Fruit fly (Drosophila melanogaster) whole organism, embryonic: ENCODE measurements around the gene CG5023.
A peak's percentile ranks its signal among the peaks of the same experiment; 100 is the strongest.

Experiments
- Atf6 ChIP-seq: fragments of 200-800 bp; sonication (Bioruptor generic); IDR thresholded peaks from 2 replicates; pipeline ENCODE4 v1.3.6; 2022; ENCODE audit warnings: missing biosample characterization, missing genetic modification characterization
- B-H2 ChIP-seq: fragments of 200-800 bp; sonication (Bioruptor generic); optimal IDR thresholded peaks from 2 replicates; lab custom pipeline; 2018; ENCODE audit warnings: missing biosample characterization, mild to moderate bottlenecking, missing genetic modification characterization
- Bteb2 ChIP-seq: fragments of 200-800 bp; sonication (Bioruptor generic); optimal IDR thresholded peaks from 2 replicates; lab custom pipeline; 2016; ENCODE audit warnings: missing biosample characterization, missing genetic modification characterization
- CG10147 ChIP-seq: fragments of 200-800 bp; sonication (Bioruptor generic); optimal IDR thresholded peaks from 2 replicates; lab custom pipeline; 2019; ENCODE audit warnings: missing biosample characterization, mild to moderate bottlenecking, missing genetic modification characterization, moderate library complexity
- CG10366 ChIP-seq: fragments of 200-800 bp; sonication (Bioruptor generic); IDR thresholded peaks from 2 replicates; pipeline ENCODE4 v1.3.6; 2022; ENCODE audit warnings: missing biosample characterization, missing genetic modification characterization
- CG10543 ChIP-seq: fragments of 200-800 bp; sonication (Bioruptor generic); optimal IDR thresholded peaks from 3 replicates; lab custom pipeline; 2017; ENCODE audit warnings: missing biosample characterization, mild to moderate bottlenecking, missing genetic modification characterization, moderate library complexity
- CG10654 ChIP-seq: fragments of 200-800 bp; sonication (Bioruptor generic); optimal IDR thresholded peaks from 2 replicates; lab custom pipeline; 2016; ENCODE audit warnings: missing biosample characterization, missing genetic modification characterization
- CG11247 ChIP-seq: fragments of 200-800 bp; sonication (Bioruptor generic); IDR thresholded peaks from 2 replicates; pipeline ENCODE4 v1.3.6; 2022; ENCODE audit warnings: missing biosample characterization, missing genetic modification characterization
- CG12659 ChIP-seq: fragments of 200-800 bp; sonication (Bioruptor generic); optimal IDR thresholded peaks from 3 replicates; lab custom pipeline; 2017; ENCODE audit warnings: mild to moderate bottlenecking, missing biosample characterization, missing genetic modification reagents, missing genetic modification characterization
- CG12769 ChIP-seq: fragments of 200-800 bp; sonication (Bioruptor generic); optimal IDR thresholded peaks from 2 replicates; lab custom pipeline; 2019; ENCODE audit warnings: missing biosample characterization, mild to moderate bottlenecking, missing genetic modification characterization, moderate library complexity
- CG14050 ChIP-seq: fragments of 200-800 bp; sonication (Bioruptor generic); IDR thresholded peaks from 3 replicates; pipeline ENCODE4 v1.3.6; 2022; ENCODE audit warnings: missing biosample characterization, missing genetic modification characterization
- CG15269 ChIP-seq: fragments of 200-800 bp; sonication (Bioruptor generic); optimal IDR thresholded peaks from 2 replicates; lab custom pipeline; 2018; ENCODE audit warnings: missing biosample characterization, mild to moderate bottlenecking, missing genetic modification characterization, moderate library complexity
- CG31441 ChIP-seq: fragments of 200-800 bp; sonication (Bioruptor generic); IDR thresholded peaks from 2 replicates; pipeline ENCODE4 v1.3.6; 2022; ENCODE audit warnings: missing biosample characterization, missing genetic modification characterization
- CG6254 ChIP-seq: fragments of 200-800 bp; sonication (Bioruptor generic); optimal IDR thresholded peaks from 3 replicates; lab custom pipeline; 2017; ENCODE audit warnings: mild to moderate bottlenecking, missing biosample characterization, missing genetic modification reagents, missing genetic modification characterization
- CG7928 ChIP-seq: fragments of 200-800 bp; sonication (Bioruptor generic); optimal IDR thresholded peaks from 2 replicates; lab custom pipeline; 2017; ENCODE audit warnings: missing biosample characterization, mild to moderate bottlenecking, missing genetic modification characterization
- CG8359 ChIP-seq: fragments of 200-800 bp; sonication (Bioruptor generic); optimal IDR thresholded peaks from 2 replicates; lab custom pipeline; 2017; ENCODE audit warnings: missing biosample characterization, mild to moderate bottlenecking, missing genetic modification characterization, borderline replicate concordance
- CG9437 ChIP-seq: fragments of 200-800 bp; sonication (Bioruptor generic); optimal IDR thresholded peaks from 2 replicates; lab custom pipeline; 2018; ENCODE audit warnings: missing biosample characterization, mild to moderate bottlenecking, missing genetic modification characterization
- CG9797 ChIP-seq: fragments of 200-800 bp; sonication (Bioruptor generic); optimal IDR thresholded peaks from 3 replicates; lab custom pipeline; 2018; ENCODE audit warnings: missing biosample characterization, mild to moderate bottlenecking, missing genetic modification characterization
- CG9932 ChIP-seq: fragments of 200-800 bp; sonication (Bioruptor generic); IDR thresholded peaks from 2 replicates; pipeline ENCODE4 v1.3.6; 2022; ENCODE audit warnings: missing biosample characterization, missing genetic modification characterization
- D19A ChIP-seq: fragments of 200-800 bp; optimal IDR thresholded peaks from 3 replicates; lab custom pipeline; 2019; ENCODE audit warnings: missing biosample characterization, mild to moderate bottlenecking, missing genetic modification characterization, moderate library complexity
- E2f1 ChIP-seq: fragments of 200-800 bp; sonication (Bioruptor generic); IDR thresholded peaks from 2 replicates; pipeline ENCODE4 v1.3.6; 2022; ENCODE audit warnings: missing biosample characterization, missing genetic modification characterization
- HHEX ChIP-seq: fragments of 200-800 bp; sonication (Bioruptor generic); optimal IDR thresholded peaks from 3 replicates; lab custom pipeline; 2017; ENCODE audit warnings: missing biosample characterization, mild to moderate bottlenecking, missing genetic modification characterization, missing genetic modification reagents
- Hr51 ChIP-seq, 2 experiments: fragments of 200-800 bp; sonication (Bioruptor generic); optimal IDR thresholded peaks; 2 replicates in 1 of 2; 3 replicates in 1 of 2; lab custom pipeline; 2016 to 2018; ENCODE audit warnings: missing biosample characterization in 2 of 2, missing genetic modification characterization in 2 of 2, mild to moderate bottlenecking in 1 of 2, moderate library complexity in 1 of 2
- Hsf ChIP-seq: fragments of 200-800 bp; sonication (Bioruptor generic); optimal IDR thresholded peaks from 3 replicates; lab custom pipeline; 2016; ENCODE audit warnings: missing biosample characterization, missing genetic modification characterization
- Med ChIP-seq: fragments of 200-800 bp; sonication (Bioruptor generic); peaks from one replicate; lab custom pipeline; 2016; ENCODE audit warnings: missing biosample characterization, missing genetic modification characterization, mild to moderate bottlenecking, inconsistent platforms, moderate library complexity
- Oli ChIP-seq: fragments of 200-800 bp; sonication (Bioruptor generic); optimal IDR thresholded peaks from 2 replicates; lab custom pipeline; 2018; ENCODE audit warnings: missing biosample characterization, mild to moderate bottlenecking, missing genetic modification characterization, moderate library complexity
- Poxn ChIP-seq: fragments of 200-800 bp; sonication (Bioruptor generic); IDR thresholded peaks from 2 replicates; pipeline ENCODE4 v1.3.6; 2022; ENCODE audit warnings: missing biosample characterization, missing genetic modification characterization
- Six4 ChIP-seq: fragments of 200-800 bp; sonication (Bioruptor generic); optimal IDR thresholded peaks from 2 replicates; lab custom pipeline; 2016; ENCODE audit warnings: missing biosample characterization, missing genetic modification characterization
- bcd ChIP-seq: fragments of 200-800 bp; sonication (Bioruptor generic); optimal IDR thresholded peaks from 2 replicates; lab custom pipeline; 2017; ENCODE audit warnings: missing biosample characterization, mild to moderate bottlenecking, missing genetic modification characterization
- cad ChIP-seq: fragments of >200 bp; optimal IDR thresholded peaks from 2 replicates; lab custom pipeline; 2017; ENCODE audit warnings: missing biosample characterization, missing genetic modification characterization
- dmrt11E ChIP-seq: fragments of 200-800 bp; sonication (Bioruptor generic); optimal IDR thresholded peaks from 3 replicates; lab custom pipeline; 2018; ENCODE audit warnings: missing biosample characterization, mild to moderate bottlenecking, missing genetic modification characterization, moderate library complexity
- ftz-f1 ChIP-seq: fragments of 200-800 bp; sonication (Bioruptor generic); optimal IDR thresholded peaks from 2 replicates; lab custom pipeline; 2016; ENCODE audit warnings: missing biosample characterization, missing genetic modification characterization
- gcm2 ChIP-seq: fragments of 200-800 bp; sonication (Bioruptor generic); optimal IDR thresholded peaks from 2 replicates; lab custom pipeline; 2016; ENCODE audit warnings: missing biosample characterization, missing genetic modification characterization
- gem ChIP-seq: fragments of 200-800 bp; sonication (Bioruptor generic); optimal IDR thresholded peaks from 2 replicates; lab custom pipeline; 2019; ENCODE audit warnings: missing biosample characterization, mild to moderate bottlenecking, missing genetic modification characterization, moderate library complexity
- her ChIP-seq: fragments of 200-800 bp; sonication (Bioruptor generic); optimal IDR thresholded peaks from 2 replicates; lab custom pipeline; 2016; ENCODE audit warnings: missing biosample characterization, missing genetic modification characterization
- lmd ChIP-seq: fragments of 200-800 bp; sonication (Bioruptor generic); IDR thresholded peaks from 2 replicates; pipeline ENCODE4 v1.3.6; 2022; ENCODE audit warnings: missing biosample characterization, missing genetic modification characterization
- nau ChIP-seq: fragments of 200-800 bp; sonication (Bioruptor generic); optimal IDR thresholded peaks from 3 replicates; lab custom pipeline; 2017; ENCODE audit warnings: missing biosample characterization, mild to moderate bottlenecking, missing genetic modification characterization, missing genetic modification reagents
- onecut ChIP-seq: fragments of 200-800 bp; sonication (Bioruptor generic); IDR thresholded peaks from 2 replicates; pipeline ENCODE4 v1.3.6; 2022; ENCODE audit warnings: missing biosample characterization, missing genetic modification characterization
- pfk ChIP-seq: fragments of 200-800 bp; sonication (Bioruptor generic); optimal IDR thresholded peaks from 2 replicates; lab custom pipeline; 2018; ENCODE audit warnings: missing biosample characterization, mild to moderate bottlenecking, missing genetic modification characterization, moderate library complexity
- phol ChIP-seq: fragments of 200-800 bp; sonication (Bioruptor generic); optimal IDR thresholded peaks from 3 replicates; lab custom pipeline; 2018; ENCODE audit warnings: missing biosample characterization, mild to moderate bottlenecking, missing genetic modification characterization, moderate library complexity
- salm ChIP-seq: fragments of 200-800 bp; sonication (Bioruptor generic); optimal IDR thresholded peaks from 2 replicates; lab custom pipeline; 2018; ENCODE audit warnings: missing biosample characterization, mild to moderate bottlenecking, missing genetic modification characterization
- sd ChIP-seq: fragments of 200-800 bp; sonication (Bioruptor generic); optimal IDR thresholded peaks from 3 replicates; lab custom pipeline; 2018; ENCODE audit warnings: missing biosample characterization, mild to moderate bottlenecking, missing genetic modification characterization, moderate library complexity
- slbo ChIP-seq: fragments of 200-800 bp; sonication (Bioruptor generic); IDR thresholded peaks from 2 replicates; pipeline ENCODE4 v1.3.6; 2022; ENCODE audit warnings: missing biosample characterization, missing genetic modification characterization
- sr ChIP-seq: fragments of 200-800 bp; sonication (Bioruptor generic); IDR thresholded peaks from 3 replicates; pipeline ENCODE4 v1.3.6; 2022; ENCODE audit warnings: missing biosample characterization, missing genetic modification characterization
- tap ChIP-seq: fragments of 200-800 bp; optimal IDR thresholded peaks from 3 replicates; lab custom pipeline; 2019; ENCODE audit warnings: missing biosample characterization, mild to moderate bottlenecking, missing genetic modification characterization, moderate library complexity
- tna ChIP-seq: fragments of 200-800 bp; sonication (Bioruptor generic); IDR thresholded peaks from 2 replicates; pipeline ENCODE4 v1.3.6; 2022; ENCODE audit warnings: missing biosample characterization, missing genetic modification characterization; ENCODE audit not compliant: partially characterized antibody
- ttk ChIP-seq: fragments of 200-800 bp; sonication (Bioruptor generic); IDR thresholded peaks from 2 replicates; pipeline ENCODE4 v2.1.2; 2022; ENCODE audit warnings: missing biosample characterization, missing genetic modification characterization
- twi ChIP-seq: fragments of 200-800 bp; optimal IDR thresholded peaks from 2 replicates; lab custom pipeline; 2019; ENCODE audit warnings: missing biosample characterization, mild to moderate bottlenecking, missing genetic modification characterization, moderate library complexity
- vvl ChIP-seq: fragments of 200-800 bp; sonication (Bioruptor generic); IDR thresholded peaks from 2 replicates; pipeline ENCODE4 v1.3.6; 2022; ENCODE audit warnings: missing biosample characterization, missing genetic modification characterization

Gene CG5023

DNA sequence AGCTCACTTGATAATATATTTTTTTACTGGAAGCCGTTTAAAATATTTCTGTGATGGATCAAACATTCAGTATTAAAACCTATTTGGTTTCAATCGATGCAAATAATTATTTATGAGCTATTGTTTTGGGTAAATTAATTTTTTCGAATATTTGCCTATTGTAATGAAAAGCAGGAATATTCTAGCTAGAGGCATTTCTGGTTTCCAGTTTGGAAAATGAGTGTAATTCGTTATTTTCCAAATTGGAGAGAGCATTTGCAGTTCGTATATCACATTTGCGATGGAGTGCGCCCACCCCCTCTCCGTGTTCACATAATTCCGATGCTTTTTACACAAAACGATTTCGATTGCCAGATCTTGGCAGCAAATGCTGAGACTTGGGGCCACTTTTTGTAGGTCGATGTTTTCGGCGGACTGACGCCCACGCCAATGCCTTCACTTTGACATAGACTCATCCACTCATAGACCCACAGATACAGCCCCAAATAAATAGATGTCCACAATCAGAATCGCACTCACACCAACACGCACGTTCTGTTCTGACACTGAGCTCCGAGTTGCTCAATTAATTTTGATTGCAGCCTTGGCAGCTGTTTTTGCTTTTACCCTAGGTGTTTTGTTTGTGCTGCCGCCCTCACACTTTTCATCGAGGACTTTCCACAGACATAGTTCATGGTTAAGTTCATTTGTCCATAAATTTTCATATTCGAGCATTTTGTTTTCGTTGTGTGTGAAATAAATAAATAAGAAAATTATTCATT is 1.4 kb upstream of the CG5023 start (continued):
- TF ChIP-seq Oli (tag; lab: Kevin White, UChicago) (peak; percentile 8), phol (tag; lab: Kevin White, UChicago) (no peak), Hr51 (GFP tag; optimal IDR thresholded peaks at IDR 0.05; lab: Kevin White, UChicago) (peak in 1 of 2 experiments; percentile 19), lmd (GFP tag; lab: Robert Waterston, UW) (no peak), CG9932 (peak; percentile 26; the same call in 1 of the 2 replicates), CG14050 (GFP tag; lab: Robert Waterston, UW) (no peak), B-H2 (GFP tag; lab: Kevin White, UChicago) (no peak), nau (GFP tag; lab: Kevin White, UChicago) (peak; percentile 69), gem (tag; lab: Kevin White, UChicago) (peak; percentile 38), Atf6 (no peak), onecut (GFP tag; lab: Robert Waterston, UW) (no peak), slbo (GFP tag; lab: Robert Waterston, UW) (peak; percentile 49), D19A (tag; lab: Kevin White, UChicago) (peak; percentile 66), bcd (GFP tag; lab: Kevin White, UChicago) (no peak), Six4 (GFP tag; lab: Kevin White, UChicago) (no peak), CG10366 (GFP tag; lab: Robert Waterston, UW) (peak; percentile 10; the same call in 1 of the 2 replicates), sr (GFP tag; lab: Robert Waterston, UW) (peak; percentile 95), CG10147 (GFP tag; lab: Kevin White, UChicago) (no peak), CG15269 (peak; percentile 17), CG10654 (GFP tag; lab: Kevin White, UChicago) (no peak), Poxn (no peak), her (GFP tag; lab: Kevin White, UChicago) (no peak), CG12659 (GFP tag; lab: Kevin White, UChicago) (peak; percentile 2), vvl (GFP tag; lab: Robert Waterston, UW) (no peak), CG6254 (no peak), CG11247 (GFP tag; lab: Robert Waterston, UW) (no peak), salm (tag; lab: Kevin White, UChicago) (no peak), sd (peak; percentile 15), ttk (no peak), CG9437 (peak; percentile 7), Bteb2 (no peak), CG7928 (GFP tag; lab: Kevin White, UChicago) (no peak), Med (GFP tag; lab: Kevin White, UChicago) (peak; percentile 28), ftz-f1 (peak; percentile 84), CG9797 (GFP tag; lab: Kevin White, UChicago) (no peak), Hsf (GFP tag; lab: Kevin White, UChicago) (no peak), E2f1 (GFP tag; lab: Robert Waterston, UW) (0 out of 2 replicates have a peak, but pooled peaks have one; percentile 12), cad (GFP tag; lab: Kevin White, UChicago) (no peak), CG8359 (GFP tag; lab: Kevin White, UChicago) (no peak), gcm2 (GFP tag; lab: Kevin White, UChicago) (no peak), tna (no peak), twi (tag; lab: Kevin White, UChicago) (no peak), pfk (no peak), HHEX (GFP tag; lab: Kevin White, UChicago) (no peak), CG10543 (GFP tag; lab: Kevin White, UChicago) (peak; percentile 79), CG12769 (tag; lab: Kevin White, UChicago) (peak; percentile 30), dmrt11E (tag; lab: Kevin White, UChicago) (no peak), CG31441 (GFP tag; lab: Robert Waterston, UW) (no peak), tap (tag; lab: Kevin White, UChicago) (no peak)
